Worm (Caenorhabditis elegans): ENCODE data around the gene let-418.

Gene let-418

ce11 chrV:5844349-5844760, 17.7 kb downstream of the let-418 start (continued):
- TF ChIP-seq pha-4 (tag; optimal IDR thresholded peaks at IDR 0.05) = peak; percentile 84
- TF ChIP-seq nhr-237 (tag; optimal IDR thresholded peaks at IDR 0.05) = no peak
- TF ChIP-seq nfya-1 (tag; optimal IDR thresholded peaks at IDR 0.05; ENCODE audit: insufficient read depth) = peak; percentile 72
- no peak for TF ChIP-seq lin-15B (tag; optimal IDR thresholded peaks at IDR 0.05)
- no peak for TF ChIP-seq unc-39 (tag; optimal IDR thresholded peaks at IDR 0.05)
- no peak for TF ChIP-seq zag-1 (tag; optimal IDR thresholded peaks at IDR 0.05)
- TF ChIP-seq tbx-2 (tag; optimal IDR thresholded peaks at IDR 0.05) = peak; percentile 14
- peak; percentile 82 for TF ChIP-seq nhr-23 (tag; optimal IDR thresholded peaks at IDR 0.05)
- TF ChIP-seq jun-1 (tag; optimal IDR thresholded peaks at IDR 0.05) = peak; percentile 86

DNA sequence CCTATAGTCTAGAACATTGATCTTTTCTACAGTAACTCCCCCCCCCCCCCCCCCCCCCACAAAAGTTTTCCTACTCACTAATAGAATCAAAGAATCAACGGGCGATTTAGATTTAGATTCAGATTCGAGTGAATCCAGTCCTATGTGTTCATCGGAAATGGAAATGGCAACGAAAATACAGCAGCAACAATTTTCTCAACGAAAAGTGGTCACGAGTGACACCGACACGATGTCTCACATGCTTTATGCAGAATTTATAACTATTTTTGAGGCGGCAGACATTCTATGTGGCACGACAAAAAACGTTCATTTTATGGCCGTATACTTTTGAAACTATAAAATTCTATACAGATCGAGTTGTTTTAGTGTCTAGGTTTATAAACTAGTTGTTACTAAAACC, 18.5 kb downstream of the let-418 start:
- TF ChIP-seq nhr-23 (tag; optimal IDR thresholded peaks at IDR 0.05) = peak; percentile 11
- no peak for TF ChIP-seq pha-4 (tag; optimal IDR thresholded peaks at IDR 0.05)
- TF ChIP-seq aly-2 (tag; optimal IDR thresholded peaks at IDR 0.05) = no peak
- peak; percentile 19 for TF ChIP-seq snpc-4 (tag; optimal IDR thresholded peaks at IDR 0.05)
- TF ChIP-seq fos-1 (tag; optimal IDR thresholded peaks at IDR 0.05) = no peak
- TF ChIP-seq lsy-12 (tag; optimal IDR thresholded peaks at IDR 0.05) = peak; percentile 13
- TF ChIP-seq nhr-25 (tag; optimal IDR thresholded peaks at IDR 0.05) = peak; percentile 14

- TF ChIP-seq nhr-43 (tag; optimal IDR thresholded peaks at IDR 0.05; ENCODE audit: poor library complexity, severe bottlenecking) (no peak), sea-2 (GFP tag; optimal IDR thresholded peaks at IDR 0.05) (no peak), egl-5 (tag; optimal IDR thresholded peaks at IDR 0.05) (peak; percentile 55), ztf-4 (tag; optimal IDR thresholded peaks at IDR 0.05) (no peak), snpc-4 (tag; optimal IDR thresholded peaks at IDR 0.05) (peak; percentile 10), ama-1 (optimal IDR thresholded peaks at IDR 0.05) (peak; percentile 25), tbx-2 (tag; optimal IDR thresholded peaks at IDR 0.05) (peak; percentile 47), mml-1 (tag; optimal IDR thresholded peaks at IDR 0.05) (no peak), hmg-11 (tag; optimal IDR thresholded peaks at IDR 0.05) (peak; percentile 74), nhr-67 (tag; optimal IDR thresholded peaks at IDR 0.05) (no peak), nhr-11 (tag; optimal IDR thresholded peaks at IDR 0.05) (peak; percentile 47), lsy-12 (tag; optimal IDR thresholded peaks at IDR 0.05) (peak; percentile 30), unc-62 (GFP tag; optimal IDR thresholded peaks at IDR 0.05) (no peak), pha-4 (tag; optimal IDR thresholded peaks at IDR 0.05) (peak; percentile 89), nhr-25 (tag; optimal IDR thresholded peaks at IDR 0.05) (no peak), nfya-1 (tag; optimal IDR thresholded peaks at IDR 0.05; ENCODE audit: insufficient read depth) (peak; percentile 77), lin-39 (tag; optimal IDR thresholded peaks at IDR 0.05) (peak; percentile 82), elt-3 (tag; optimal IDR thresholded peaks at IDR 0.05) (no peak), skn-1 (tag; optimal IDR thresholded peaks at IDR 0.05) (peak; percentile 19), zag-1 (tag; optimal IDR thresholded peaks at IDR 0.05) (no peak), fkh-10 (GFP tag; optimal IDR thresholded peaks at IDR 0.05) (peak; percentile 66), nhr-12 (tag; optimal IDR thresholded peaks at IDR 0.05) (no peak), nhr-76 (tag; optimal IDR thresholded peaks at IDR 0.05) (no peak), pqm-1 (tag; optimal IDR thresholded peaks at IDR 0.05) (peak; percentile 77), elt-2 (tag; optimal IDR thresholded peaks at IDR 0.05) (peak; percentile 88), ceh-9 (tag; optimal IDR thresholded peaks at IDR 0.05) (no peak), eor-1 (tag; optimal IDR thresholded peaks at IDR 0.05) (no peak), fkh-2 (tag; optimal IDR thresholded peaks at IDR 0.05) (no peak), jun-1 (tag; optimal IDR thresholded peaks at IDR 0.05) (peak; percentile 3), daf-12 (tag; optimal IDR thresholded peaks at IDR 0.05) (no peak), elt-1 (tag; optimal IDR thresholded peaks at IDR 0.05) (no peak), lin-15B (tag; optimal IDR thresholded peaks at IDR 0.05) (peak; percentile 8)
These were observed 19.1 kb downstream of the let-418 start, which contains the start of gene F26F12.3 for ce11 chrV:5845669-5846189. Gene F26F12.3, minus strand, starts transcription at chrV:5845719.

ce11 chrV:5846729-5847128, 20.1 kb downstream of the let-418 start:
- TF ChIP-seq nhr-237 (tag; optimal IDR thresholded peaks at IDR 0.05) = no peak
- no peak for TF ChIP-seq ceh-16 (tag; optimal IDR thresholded peaks at IDR 0.05)
- no peak for TF ChIP-seq mdl-1 (tag; optimal IDR thresholded peaks at IDR 0.05)
- TF ChIP-seq lin-15B (tag; optimal IDR thresholded peaks at IDR 0.05) = no peak
- TF ChIP-seq egl-5 (tag; optimal IDR thresholded peaks at IDR 0.05) = peak; percentile 7
- no peak for TF ChIP-seq nhr-28 (tag; optimal IDR thresholded peaks at IDR 0.05)
- TF ChIP-seq nfya-1 (tag; optimal IDR thresholded peaks at IDR 0.05; ENCODE audit: insufficient read depth) = no peak
- peak; percentile 51 for TF ChIP-seq nhr-23 (tag; optimal IDR thresholded peaks at IDR 0.05)
